Fruit fly (Drosophila melanogaster) whole organism, embryonic: ENCODE data around the gene CG8891.

ENCODE experiments used
- B-H1 ChIP-seq: fragments of 200-800 bp; sonication (Bioruptor generic); IDR thresholded peaks from 3 replicates; pipeline ENCODE4 v1.3.6; 2022; ENCODE audit warnings: missing biosample characterization, missing genetic modification characterization
- Bgb ChIP-seq: fragments of 200-800 bp; sonication (Bioruptor generic); IDR thresholded peaks from 2 replicates; pipeline ENCODE4 v1.3.6; 2022; ENCODE audit warnings: missing biosample characterization, missing genetic modification characterization; ENCODE audit not compliant: partially characterized antibody
- CG1024 ChIP-seq: fragments of 200-800 bp; sonication (Bioruptor generic); IDR thresholded peaks from 2 replicates; pipeline ENCODE4 v1.3.6; 2022; ENCODE audit warnings: missing biosample characterization, missing genetic modification characterization
- CG11504 ChIP-seq: fragments of 200-800 bp; sonication (Bioruptor generic); optimal IDR thresholded peaks from 3 replicates; lab custom pipeline; 2019; ENCODE audit warnings: missing biosample characterization, mild to moderate bottlenecking, missing genetic modification characterization, moderate library complexity
- CG13287 ChIP-seq: fragments of 200-800 bp; sonication (Bioruptor generic); IDR thresholded peaks from 2 replicates; pipeline ENCODE4 v1.3.6; 2022; ENCODE audit warnings: missing biosample characterization, missing genetic modification characterization; ENCODE audit not compliant: partially characterized antibody
- CG13424 ChIP-seq: fragments of 200-800 bp; sonication (Bioruptor generic); optimal IDR thresholded peaks from 2 replicates; lab custom pipeline; 2019; ENCODE audit warnings: missing biosample characterization, mild to moderate bottlenecking, missing genetic modification characterization, moderate library complexity
- CG13624 ChIP-seq: fragments of 200-800 bp; sonication (Bioruptor generic); optimal IDR thresholded peaks from 2 replicates; lab custom pipeline; 2016; ENCODE audit warnings: missing biosample characterization, missing genetic modification characterization
- CG14965 ChIP-seq: fragments of 200-800 bp; sonication (Bioruptor generic); optimal IDR thresholded peaks from 2 replicates; lab custom pipeline; 2016; ENCODE audit warnings: missing biosample characterization, missing genetic modification characterization, borderline replicate concordance
- CG15601 ChIP-seq: fragments of 200-800 bp; sonication (Bioruptor generic); optimal IDR thresholded peaks from 3 replicates; lab custom pipeline; 2019; ENCODE audit warnings: missing biosample characterization, mild to moderate bottlenecking, missing genetic modification characterization, moderate library complexity
- CG16813 ChIP-seq: fragments of 200-800 bp; sonication (Bioruptor generic); IDR thresholded peaks from 3 replicates; pipeline ENCODE4 v1.3.6; 2022; ENCODE audit warnings: missing biosample characterization, missing genetic modification characterization; ENCODE audit not compliant: partially characterized antibody
- CG18011 ChIP-seq: fragments of 200-800 bp; sonication (Bioruptor generic); optimal IDR thresholded peaks from 2 replicates; lab custom pipeline; 2017; ENCODE audit warnings: missing biosample characterization, missing genetic modification characterization, mild to moderate bottlenecking, moderate library complexity, missing genotype
- CG2202 ChIP-seq: fragments of 200-800 bp; sonication (Bioruptor generic); optimal IDR thresholded peaks from 2 replicates; lab custom pipeline; 2018; ENCODE audit warnings: missing biosample characterization, mild to moderate bottlenecking, missing genetic modification characterization
- CG2712 ChIP-seq: fragments of 200-800 bp; optimal IDR thresholded peaks from 3 replicates; lab custom pipeline; 2019; ENCODE audit warnings: missing biosample characterization, mild to moderate bottlenecking, missing genetic modification characterization, moderate library complexity
- CG31224 ChIP-seq: fragments of 200-800 bp; sonication (Bioruptor generic); IDR thresholded peaks from 2 replicates; pipeline ENCODE4 v1.3.6; 2022; ENCODE audit warnings: missing biosample characterization, missing genetic modification characterization
- CG32532 ChIP-seq: fragments of 200-800 bp; sonication (Bioruptor generic); IDR thresholded peaks from 2 replicates; pipeline ENCODE4 v1.3.6; 2022; ENCODE audit warnings: missing biosample characterization, missing genetic modification characterization
- CG3281 ChIP-seq: fragments of 200-800 bp; sonication (Bioruptor generic); optimal IDR thresholded peaks from 3 replicates; lab custom pipeline; 2017; ENCODE audit warnings: missing biosample characterization, mild to moderate bottlenecking, missing genetic modification characterization
- CG34376 ChIP-seq: fragments of 200-800 bp; sonication (Bioruptor generic); optimal IDR thresholded peaks from 2 replicates; lab custom pipeline; 2018; ENCODE audit warnings: missing biosample characterization, mild to moderate bottlenecking, missing genetic modification characterization
- CG5180 ChIP-seq: fragments of 200-800 bp; sonication (Bioruptor generic); optimal IDR thresholded peaks from 3 replicates; lab custom pipeline; 2017; ENCODE audit warnings: missing biosample characterization, missing genetic modification characterization, mild to moderate bottlenecking, moderate library complexity, missing genetic modification reagents
- CG9932 ChIP-seq: fragments of 200-800 bp; sonication (Bioruptor generic); IDR thresholded peaks from 2 replicates; pipeline ENCODE4 v1.3.6; 2022; ENCODE audit warnings: missing biosample characterization, missing genetic modification characterization
- HLH4C ChIP-seq: fragments of 200-800 bp; sonication (Bioruptor generic); IDR thresholded peaks from 3 replicates; pipeline ENCODE4 v1.3.6; 2022; ENCODE audit warnings: missing biosample characterization, missing genetic modification characterization; ENCODE audit not compliant: partially characterized antibody
- HmgZ ChIP-seq: fragments of 200-800 bp; sonication (Bioruptor generic); optimal IDR thresholded peaks from 2 replicates; lab custom pipeline; 2018; ENCODE audit warnings: missing biosample characterization, mild to moderate bottlenecking, missing genetic modification characterization
- MESR4 ChIP-seq: fragments of 200-800 bp; sonication (Bioruptor generic); optimal IDR thresholded peaks from 2 replicates; lab custom pipeline; 2018; ENCODE audit warnings: missing biosample characterization, mild to moderate bottlenecking, missing genetic modification characterization, moderate library complexity
- Mad ChIP-seq: fragments of 200-800 bp; sonication (Bioruptor generic); optimal IDR thresholded peaks from 2 replicates; lab custom pipeline; 2016; ENCODE audit warnings: missing biosample characterization, missing genetic modification characterization
- Opbp ChIP-seq: fragments of 200-800 bp; sonication (Bioruptor generic); IDR thresholded peaks from 3 replicates; pipeline ENCODE4 v1.3.6; 2022; ENCODE audit warnings: missing biosample characterization, missing genetic modification characterization; ENCODE audit not compliant: partially characterized antibody
- PHDP ChIP-seq: fragments of 200-800 bp; sonication (Bioruptor generic); optimal IDR thresholded peaks from 3 replicates; lab custom pipeline; 2018; ENCODE audit warnings: missing biosample characterization, mild to moderate bottlenecking, missing genetic modification characterization, moderate library complexity
- Stat92E ChIP-seq, 3 experiments: fragments of >200 bp in 2 of 3; fragments of 200-800 bp in 1 of 3; sonication (Bioruptor generic) in 1 of 3; optimal IDR thresholded peaks; 2 replicates each; lab custom pipeline; 2017 to 2019; ENCODE audit warnings: missing biosample characterization in 3 of 3, missing genetic modification characterization in 3 of 3, mild to moderate bottlenecking in 1 of 3, moderate library complexity in 1 of 3
- ato ChIP-seq: fragments of 200-800 bp; sonication (Bioruptor generic); IDR thresholded peaks from 2 replicates; pipeline ENCODE4 v1.3.6; 2022; ENCODE audit warnings: missing biosample characterization, missing genetic modification characterization; ENCODE audit not compliant: partially characterized antibody
- ci ChIP-seq: fragments of 200-800 bp; sonication (Bioruptor generic); IDR thresholded peaks from 3 replicates; pipeline ENCODE4 v1.3.6; 2022; ENCODE audit warnings: missing biosample characterization, missing genetic modification characterization
- crp ChIP-seq, 2 experiments: fragments of 200-800 bp; sonication (Bioruptor generic); optimal IDR thresholded peaks; 2 replicates in 1 of 2; 3 replicates in 1 of 2; lab custom pipeline; 2017; ENCODE audit warnings: missing biosample characterization in 2 of 2, missing genetic modification characterization in 2 of 2, mild to moderate bottlenecking in 1 of 2, moderate library complexity in 1 of 2
- fd3F ChIP-seq: fragments of 200-800 bp; sonication (Bioruptor generic); optimal IDR thresholded peaks from 2 replicates; lab custom pipeline; 2018; ENCODE audit warnings: missing biosample characterization, mild to moderate bottlenecking, missing genetic modification characterization, moderate library complexity
- gem ChIP-seq: fragments of 200-800 bp; sonication (Bioruptor generic); optimal IDR thresholded peaks from 2 replicates; lab custom pipeline; 2019; ENCODE audit warnings: missing biosample characterization, mild to moderate bottlenecking, missing genetic modification characterization, moderate library complexity
- grau ChIP-seq: fragments of 200-800 bp; optimal IDR thresholded peaks from 3 replicates; lab custom pipeline; 2019; ENCODE audit warnings: missing biosample characterization, mild to moderate bottlenecking, missing genetic modification characterization, moderate library complexity
- hb ChIP-seq: fragments of 200-800 bp; sonication (Bioruptor generic); IDR thresholded peaks from 3 replicates; pipeline ENCODE4 v1.3.6; 2022; ENCODE audit warnings: missing biosample characterization, missing genetic modification characterization; ENCODE audit not compliant: partially characterized antibody
- insv ChIP-seq, 2 experiments: fragments of 200-800 bp; sonication (Bioruptor generic); optimal IDR thresholded peaks; 3 replicates each; lab custom pipeline; 2016 to 2018; ENCODE audit warnings: missing biosample characterization in 2 of 2, missing genetic modification characterization in 2 of 2
- inv ChIP-seq: fragments of 200-800 bp; sonication (Bioruptor generic); IDR thresholded peaks from 2 replicates; pipeline ENCODE4 v1.3.6; 2022; ENCODE audit warnings: missing biosample characterization, missing genetic modification characterization; ENCODE audit not compliant: partially characterized antibody
- lmd ChIP-seq: fragments of 200-800 bp; sonication (Bioruptor generic); IDR thresholded peaks from 2 replicates; pipeline ENCODE4 v1.3.6; 2022; ENCODE audit warnings: missing biosample characterization, missing genetic modification characterization
- pros ChIP-seq: fragments of 200-800 bp; sonication (Bioruptor generic); optimal IDR thresholded peaks from 3 replicates; lab custom pipeline; 2019; ENCODE audit warnings: missing biosample characterization, mild to moderate bottlenecking, missing genetic modification characterization, moderate library complexity
- pzg ChIP-seq: fragments of 200-800 bp; sonication (Bioruptor generic); optimal IDR thresholded peaks from 3 replicates; lab custom pipeline; 2018; ENCODE audit warnings: missing biosample characterization, mild to moderate bottlenecking, missing genetic modification characterization, moderate library complexity
- row ChIP-seq: fragments of 200-800 bp; sonication (Bioruptor generic); IDR thresholded peaks from 3 replicates; pipeline ENCODE4 v1.3.6; 2022; ENCODE audit warnings: missing biosample characterization, missing genetic modification characterization
- run ChIP-seq: fragments of 200-800 bp; sonication (Bioruptor generic); optimal IDR thresholded peaks from 3 replicates; lab custom pipeline; 2018; ENCODE audit warnings: missing biosample characterization, mild to moderate bottlenecking, missing genetic modification characterization
- sens ChIP-seq: fragments of 200-800 bp; sonication (Bioruptor generic); peaks from one replicate; lab custom pipeline; 2016; ENCODE audit warnings: missing biosample characterization, missing genetic modification characterization
- stwl ChIP-seq: fragments of 200-800 bp; sonication (Bioruptor generic); optimal IDR thresholded peaks from 3 replicates; lab custom pipeline; 2018; ENCODE audit warnings: missing biosample characterization, mild to moderate bottlenecking, missing genetic modification characterization, moderate library complexity
- unpg ChIP-seq: fragments of 200-800 bp; sonication (Bioruptor generic); optimal IDR thresholded peaks from 3 replicates; lab custom pipeline; 2018; ENCODE audit warnings: missing biosample characterization, mild to moderate bottlenecking, missing genetic modification characterization, moderate library complexity
- vvl ChIP-seq: fragments of 200-800 bp; sonication (Bioruptor generic); IDR thresholded peaks from 2 replicates; pipeline ENCODE4 v1.3.6; 2022; ENCODE audit warnings: missing biosample characterization, missing genetic modification characterization

CG8891 gene

DNA sequence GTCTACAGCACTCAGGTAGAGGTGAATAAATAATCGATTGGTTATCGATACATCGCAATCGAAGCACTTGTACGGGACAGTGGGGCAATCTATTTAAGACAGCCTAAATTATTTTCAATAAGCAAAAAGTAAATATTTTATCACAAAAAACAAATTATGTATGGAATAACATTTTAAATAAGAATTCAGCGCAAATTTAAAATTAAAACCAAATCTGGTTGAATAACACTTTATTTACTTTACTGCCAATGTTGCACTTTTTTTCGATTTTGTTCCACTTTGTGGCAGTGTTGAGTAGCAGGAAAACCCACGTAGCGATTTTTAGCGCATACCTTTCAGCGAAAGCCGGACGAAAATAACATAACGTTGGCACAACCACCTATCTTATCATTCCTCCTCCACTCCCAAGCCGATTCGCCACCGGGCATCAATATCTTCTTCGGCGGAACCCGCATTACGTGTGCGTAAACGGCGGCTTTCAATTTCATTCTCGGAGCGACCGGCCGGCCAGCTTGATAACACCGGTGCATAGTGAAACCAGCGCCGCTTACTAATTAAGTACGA is 2.1 kb downstream of the CG8891 start, which contains the start of the genes Gmd and CG3792 (continued):
- peak; percentile 88 for TF ChIP-seq hb
- TF ChIP-seq gem (tag; lab: Kevin White, UChicago): peak; percentile 95
- TF ChIP-seq CG14965 (GFP tag; lab: Kevin White, UChicago): peak; percentile 39
- peak; percentile 94 for TF ChIP-seq fd3F
- peak in 1 of 3 experiments; percentile 82 for TF ChIP-seq Stat92E (GFP tag; optimal IDR thresholded peaks at IDR 0.05; lab: Kevin White, UChicago)
- TF ChIP-seq CG11504 (tag; lab: Kevin White, UChicago): peak; percentile 94
- TF ChIP-seq CG5180 (GFP tag; lab: Kevin White, UChicago): no peak
- TF ChIP-seq CG16813 (GFP tag; lab: Robert Waterston, UW): peak; percentile 84
- TF ChIP-seq run (tag; lab: Kevin White, UChicago): peak; percentile 80
- TF ChIP-seq sens: peak; percentile 100
- peak; percentile 64 for TF ChIP-seq pros (GFP tag; lab: Kevin White, UChicago)
- TF ChIP-seq, all 482 proteins: peak for 441

DNA sequence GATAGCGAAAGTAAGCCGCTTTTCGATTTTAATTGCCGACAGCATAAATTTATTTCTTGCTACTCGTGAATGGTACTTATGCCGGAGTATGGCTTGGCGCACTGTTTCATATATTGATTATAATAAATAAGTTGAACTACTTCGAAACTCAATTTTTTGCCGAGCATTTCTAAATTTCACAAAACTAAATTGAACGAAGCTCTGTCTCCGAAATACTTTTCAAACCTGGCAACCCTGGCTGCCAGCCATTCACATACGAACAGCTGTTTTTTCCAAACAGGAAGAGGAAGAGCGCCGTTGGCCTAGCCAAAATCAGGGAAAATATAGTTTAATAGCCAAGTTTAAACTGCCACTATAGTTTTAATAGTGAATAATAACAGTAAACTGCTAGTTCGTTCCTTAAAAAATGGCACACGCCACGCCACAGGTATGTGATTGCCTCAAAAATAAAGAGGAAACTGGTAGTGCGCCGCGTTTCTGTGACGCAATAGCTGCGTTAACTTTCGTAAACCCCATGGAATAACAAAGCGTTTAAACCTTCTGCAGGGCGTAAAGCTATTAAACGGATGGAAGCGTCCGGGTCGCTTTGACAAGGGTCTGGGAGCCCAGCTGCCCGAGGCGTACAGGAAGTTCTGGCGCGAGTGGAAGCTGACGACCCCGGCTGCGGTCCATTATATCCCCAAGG is 5.3 kb downstream of the CG8891 start, which contains the start of gene mRpL28:
Gene mRpL28 (plus strand): TSS at position 246 of the 685 bp plus-strand sequence.
- TF ChIP-seq CG1024 (GFP tag; lab: Robert Waterston, UW) (no peak), CG3281 (GFP tag; lab: Kevin White, UChicago) (peak; percentile 46), CG31224 (GFP tag; lab: Robert Waterston, UW) (no peak), MESR4 (GFP tag; lab: Kevin White, UChicago) (peak; percentile 87), CG13287 (GFP tag; lab: Robert Waterston, UW) (peak; percentile 72; the same call in 1 of the 2 replicates), CG13624 (GFP tag; lab: Kevin White, UChicago) (peak; percentile 59), sens (peak; percentile 87), CG32532 (GFP tag; lab: Robert Waterston, UW) (peak; percentile 15; the same call in 1 of the 2 replicates), HLH4C (GFP tag; lab: Robert Waterston, UW) (0 out of 3 replicates have a peak, but pooled peaks have one; percentile 13), vvl (GFP tag; lab: Robert Waterston, UW) (no peak; the same call in 1 of the 2 replicates), CG13424 (tag; lab: Kevin White, UChicago) (peak; percentile 44), B-H1 (GFP tag; lab: Robert Waterston, UW) (no peak), ato (GFP tag; lab: Robert Waterston, UW) (no peak), Bgb (GFP tag; lab: Robert Waterston, UW) (peak; percentile 10; the same call in 1 of the 2 replicates), PHDP (peak; percentile 18), HmgZ (tag; lab: Kevin White, UChicago) (peak; percentile 57), grau (tag; lab: Kevin White, UChicago) (peak; percentile 37), inv (GFP tag; lab: Robert Waterston, UW) (peak; percentile 19; the same call in 1 of the 2 replicates), insv (GFP tag; optimal IDR thresholded peaks at IDR 0.05; lab: Kevin White, UChicago) (no peak), CG18011 (no peak), row (GFP tag; lab: Robert Waterston, UW) (peak; percentile 74), Mad (peak; percentile 18), CG2712 (tag; lab: Kevin White, UChicago) (peak; percentile 41), stwl (tag; lab: Kevin White, UChicago) (peak; percentile 92), CG34376 (peak; percentile 19), pzg (GFP tag; lab: Kevin White, UChicago) (peak; percentile 44), lmd (GFP tag; lab: Robert Waterston, UW) (no peak), CG2202 (tag; lab: Kevin White, UChicago) (no peak), ci (GFP tag; lab: Robert Waterston, UW) (0 out of 3 replicates have a peak, but pooled peaks have one; percentile 56), CG15601 (tag; lab: Kevin White, UChicago) (peak; percentile 21), CG9932 (GFP tag; lab: Robert Waterston, UW) (peak; percentile 67), Opbp (GFP tag; lab: Robert Waterston, UW) (peak; percentile 40; the same call in 1 of the 3 replicates), crp (GFP tag; optimal IDR thresholded peaks at IDR 0.05; lab: Kevin White, UChicago) (peak; percentile 55 to 95), unpg (GFP tag; lab: Kevin White, UChicago) (peak; percentile 20)
